Worm (Caenorhabditis elegans): ENCODE results near the gene T28A11.19.

The T28A11.19 gene

ce11 chrV:3288134-3288533, 18.8 kb upstream of the T28A11.19 start:
- TF ChIP-seq nhr-28 (tag; optimal IDR thresholded peaks at IDR 0.05) (no peak), unc-62 (GFP tag; optimal IDR thresholded peaks at IDR 0.05) (no peak), bed-3 (GFP tag; optimal IDR thresholded peaks at IDR 0.05) (no peak), hlh-1 (tag; optimal IDR thresholded peaks at IDR 0.05) (no peak), pha-4 (tag; optimal IDR thresholded peaks at IDR 0.05) (no peak), mab-5 (tag; optimal IDR thresholded peaks at IDR 0.05) (no peak), blmp-1 (tag; optimal IDR thresholded peaks at IDR 0.05) (no peak), mls-2 (tag; optimal IDR thresholded peaks at IDR 0.05) (no peak), lin-32 (GFP tag; optimal IDR thresholded peaks at IDR 0.05) (no peak), zip-8 (tag; optimal IDR thresholded peaks at IDR 0.05) (no peak), tbx-8 (GFP tag; optimal IDR thresholded peaks at IDR 0.05) (no peak), ceh-83 (GFP tag; optimal IDR thresholded peaks at IDR 0.05) (no peak), lsy-2 (tag; optimal IDR thresholded peaks at IDR 0.05) (no peak), ceh-39 (tag; optimal IDR thresholded peaks at IDR 0.05) (no peak), M03D4.4 (tag; optimal IDR thresholded peaks at IDR 0.05) (no peak), nhr-237 (tag; optimal IDR thresholded peaks at IDR 0.05) (no peak)

- TF ChIP-seq hlh-1 (tag; optimal IDR thresholded peaks at IDR 0.05) (no peak), ceh-83 (GFP tag; optimal IDR thresholded peaks at IDR 0.05) (no peak), unc-120 (tag; optimal IDR thresholded peaks at IDR 0.05; ENCODE audit: poor library complexity, severe bottlenecking) (no peak), blmp-1 (tag; optimal IDR thresholded peaks at IDR 0.05) (no peak), lsy-2 (tag; optimal IDR thresholded peaks at IDR 0.05) (no peak), drap-1 (GFP tag; optimal IDR thresholded peaks at IDR 0.05) (no peak), snpc-4 (tag; optimal IDR thresholded peaks at IDR 0.05) (no peak), nhr-76 (tag; optimal IDR thresholded peaks at IDR 0.05) (no peak), ceh-39 (tag; optimal IDR thresholded peaks at IDR 0.05) (no peak), elt-3 (tag; optimal IDR thresholded peaks at IDR 0.05) (no peak), mep-1 (tag; optimal IDR thresholded peaks at IDR 0.05) (no peak), nhr-2 (tag; optimal IDR thresholded peaks at IDR 0.05) (no peak), ham-2 (GFP tag; optimal IDR thresholded peaks at IDR 0.05) (no peak), ceh-43 (GFP tag; optimal IDR thresholded peaks at IDR 0.05) (no peak), unc-39 (tag; optimal IDR thresholded peaks at IDR 0.05) (no peak), cnd-1 (tag; optimal IDR thresholded peaks at IDR 0.05) (no peak), nhr-237 (tag; optimal IDR thresholded peaks at IDR 0.05) (no peak)
These were observed 18.0 kb upstream of the T28A11.19 start, which contains the start of gene F35F10.7 for ce11 chrV:3287330-3287729. Gene F35F10.7 (minus strand): TSS chrV:3287430.

ce11 chrV:3284629-3285028, 15.3 kb upstream of the T28A11.19 start, which contains the start of gene F35F10.5:
Gene F35F10.5 (plus strand): TSS chrV:3284929.
- TF ChIP-seq unc-39 (tag; optimal IDR thresholded peaks at IDR 0.05) (no peak), ztf-11 (tag; optimal IDR thresholded peaks at IDR 0.05) (no peak), elt-3 (tag; optimal IDR thresholded peaks at IDR 0.05) (no peak)

- TF ChIP-seq nhr-76 (tag; optimal IDR thresholded peaks at IDR 0.05) (no peak), nhr-237 (tag; optimal IDR thresholded peaks at IDR 0.05) (no peak), nhr-12 (tag; optimal IDR thresholded peaks at IDR 0.05) (no peak), snpc-4 (tag; optimal IDR thresholded peaks at IDR 0.05) (no peak), flh-1 (GFP tag; optimal IDR thresholded peaks at IDR 0.05) (no peak)
These were observed 13.6 kb upstream of the T28A11.19 start, which contains the start of gene str-64 for ce11 chrV:3282957-3283356. Gene str-64 (plus strand): TSS chrV:3283257.

- TF ChIP-seq nhr-12 (tag; optimal IDR thresholded peaks at IDR 0.05), result no peak
- no peak for TF ChIP-seq lin-32 (GFP tag; optimal IDR thresholded peaks at IDR 0.05)
- TF ChIP-seq flh-1 (GFP tag; optimal IDR thresholded peaks at IDR 0.05), result no peak
- no peak for TF ChIP-seq ceh-39 (tag; optimal IDR thresholded peaks at IDR 0.05)
- TF ChIP-seq hlh-1 (tag; optimal IDR thresholded peaks at IDR 0.05), result no peak
- TF ChIP-seq ham-2 (GFP tag; optimal IDR thresholded peaks at IDR 0.05), result no peak
- no peak for TF ChIP-seq lin-13 (tag; optimal IDR thresholded peaks at IDR 0.05)
- no peak for TF ChIP-seq mab-5 (tag; optimal IDR thresholded peaks at IDR 0.05)
- no peak for TF ChIP-seq cnd-1 (tag; optimal IDR thresholded peaks at IDR 0.05)
- no peak for TF ChIP-seq bed-3 (GFP tag; optimal IDR thresholded peaks at IDR 0.05)
These were observed 12.2 kb upstream of the T28A11.19 start, which contains the start of gene T28A11.25 for ce11 chrV:3281523-3281922. Gene T28A11.25 (plus strand): TSS chrV:3281823.

ce11 chrV:3280009-3280408, 10.7 kb upstream of the T28A11.19 start, which contains the start of gene T28A11.2:
Gene T28A11.2 (plus strand): TSS chrV:3280379.
- TF ChIP-seq ceh-43 (GFP tag; optimal IDR thresholded peaks at IDR 0.05), result no peak
- TF ChIP-seq sem-2 (GFP tag; optimal IDR thresholded peaks at IDR 0.05), result no peak
- TF ChIP-seq lin-32 (GFP tag; optimal IDR thresholded peaks at IDR 0.05), result no peak
- TF ChIP-seq unc-120 (tag; optimal IDR thresholded peaks at IDR 0.05; ENCODE audit: poor library complexity, severe bottlenecking), result no peak
- no peak for TF ChIP-seq unc-62 (GFP tag; optimal IDR thresholded peaks at IDR 0.05)
- no peak for TF ChIP-seq nhr-2 (tag; optimal IDR thresholded peaks at IDR 0.05)
- TF ChIP-seq ces-1 (GFP tag; optimal IDR thresholded peaks at IDR 0.05), result no peak
- TF ChIP-seq blmp-1 (tag; optimal IDR thresholded peaks at IDR 0.05), result no peak
- TF ChIP-seq nhr-28 (tag; optimal IDR thresholded peaks at IDR 0.05), result no peak
- TF ChIP-seq lin-13 (tag; optimal IDR thresholded peaks at IDR 0.05), result no peak

All from whole organism, mixed stage, embryonic.